Worm (Caenorhabditis elegans) whole organism, L2 larva: Measurements from ENCODE around the gene nlp-1.
A peak's percentile ranks its signal among the peaks of the same experiment; 100 is the strongest.

Experiments used
- C34F6.9 ChIP-seq: fragments of 150-350 bp; optimal IDR thresholded peaks from 2 replicates; lab custom pipeline; 2014; ENCODE audit warnings: missing biosample characterization, missing genetic modification characterization
- F13H6.1 ChIP-seq: sonication (generic microtip); optimal IDR thresholded peaks from 2 replicates; lab custom pipeline; 2016; ENCODE audit warnings: missing genetic modification characterization, missing compliant biosample characterization
- R02D3.7 ChIP-seq: fragments of 150-350 bp; optimal IDR thresholded peaks from 2 replicates; lab custom pipeline; 2014; ENCODE audit warnings: missing biosample characterization, missing genetic modification characterization
- alr-1 ChIP-seq: fragments of 150-350 bp; optimal IDR thresholded peaks from 2 replicates; lab custom pipeline; 2014; ENCODE audit warnings: missing biosample characterization, missing genetic modification characterization
- aly-2 ChIP-seq: fragments of 150-350 bp; optimal IDR thresholded peaks from 2 replicates; lab custom pipeline; 2014; ENCODE audit warnings: missing biosample characterization, missing genetic modification characterization
- ama-1 ChIP-seq: fragments of 150-350 bp; optimal IDR thresholded peaks from 2 replicates; lab custom pipeline; 2018; ENCODE audit warnings: inconsistent platforms
- blmp-1 ChIP-seq: sonication (generic microtip); optimal IDR thresholded peaks from 2 replicates; lab custom pipeline; 2017; ENCODE audit warnings: missing genetic modification characterization, mild to moderate bottlenecking, missing compliant biosample characterization, antibody characterized with exemption, moderate library complexity; ENCODE audit not compliant: insufficient read depth
- ceh-16 ChIP-seq: fragments of 150-350 bp; optimal IDR thresholded peaks from 2 replicates; lab custom pipeline; 2014; ENCODE audit warnings: missing biosample characterization, missing genetic modification characterization
- ceh-82 ChIP-seq: fragments of 150-350 bp; optimal IDR thresholded peaks from 2 replicates; lab custom pipeline; 2014; ENCODE audit warnings: missing biosample characterization, missing genetic modification characterization
- crh-2 ChIP-seq: sonication (generic microtip); optimal IDR thresholded peaks from 2 replicates; lab custom pipeline; 2017; ENCODE audit warnings: missing biosample characterization, missing genetic modification characterization
- dmd-4 ChIP-seq: sonication (generic microtip); optimal IDR thresholded peaks from 2 replicates; lab custom pipeline; 2017; ENCODE audit warnings: missing biosample characterization, missing genetic modification characterization
- egl-27 ChIP-seq: sonication (generic microtip); optimal IDR thresholded peaks from 3 replicates; lab custom pipeline; 2017; ENCODE audit warnings: missing biosample characterization, missing genetic modification reagents, missing genetic modification characterization
- elt-1 ChIP-seq: fragments of 150-350 bp; optimal IDR thresholded peaks from 2 replicates; lab custom pipeline; 2014; ENCODE audit warnings: missing biosample characterization, missing genetic modification characterization
- elt-3 ChIP-seq: sonication (generic microtip); optimal IDR thresholded peaks from 2 replicates; lab custom pipeline; 2017; ENCODE audit warnings: missing biosample characterization, missing genetic modification characterization
- fos-1 ChIP-seq: fragments of 150-350 bp; optimal IDR thresholded peaks from 2 replicates; lab custom pipeline; 2014; ENCODE audit warnings: missing biosample characterization, missing genetic modification characterization
- gmeb-1 ChIP-seq: fragments of 150-350 bp; optimal IDR thresholded peaks from 2 replicates; lab custom pipeline; 2014; ENCODE audit warnings: missing biosample characterization, missing genetic modification characterization
- lin-11 ChIP-seq: fragments of 150-350 bp; sonication (generic microtip); optimal IDR thresholded peaks from 2 replicates; lab custom pipeline; 2014; ENCODE audit warnings: missing biosample characterization, missing genetic modification characterization, inconsistent platforms, mixed read lengths
- lin-13 ChIP-seq: fragments of 150-350 bp; optimal IDR thresholded peaks from 2 replicates; lab custom pipeline; 2014; ENCODE audit warnings: missing biosample characterization, missing genetic modification reagents, missing genetic modification characterization
- lin-39 ChIP-seq: fragments of 150-350 bp; optimal IDR thresholded peaks from 2 replicates; lab custom pipeline; 2014; ENCODE audit warnings: missing biosample characterization, missing genetic modification reagents, missing genetic modification characterization
- lsy-2 ChIP-seq, 2 experiments: fragments of 150-350 bp in 1 of 2; sonication (generic microtip) in 1 of 2; optimal IDR thresholded peaks; 2 replicates each; lab custom pipeline; 2014 to 2017; ENCODE audit warnings: missing biosample characterization in 2 of 2, missing genetic modification characterization in 2 of 2
- mab-5 ChIP-seq: fragments of 150-350 bp; optimal IDR thresholded peaks from 2 replicates; lab custom pipeline; 2014; ENCODE audit warnings: missing biosample characterization, missing genetic modification characterization
- mbf-1 ChIP-seq: sonication (generic microtip); optimal IDR thresholded peaks from 2 replicates; lab custom pipeline; 2017; ENCODE audit warnings: missing biosample characterization, missing genetic modification characterization
- nhr-10 ChIP-seq: sonication (generic microtip); optimal IDR thresholded peaks from 2 replicates; lab custom pipeline; 2017; ENCODE audit warnings: missing biosample characterization, missing genetic modification characterization
- nhr-11 ChIP-seq: fragments of 150-350 bp; optimal IDR thresholded peaks from 2 replicates; lab custom pipeline; 2014; ENCODE audit warnings: missing biosample characterization, missing genetic modification characterization
- nhr-12 ChIP-seq: fragments of 150-350 bp; optimal IDR thresholded peaks from 2 replicates; lab custom pipeline; 2014; ENCODE audit warnings: missing biosample characterization, missing genetic modification characterization
- nhr-21 ChIP-seq: fragments of 150-350 bp; optimal IDR thresholded peaks from 2 replicates; lab custom pipeline; 2014; ENCODE audit warnings: missing biosample characterization, missing genetic modification characterization
- nhr-23 ChIP-seq: fragments of 150-350 bp; optimal IDR thresholded peaks from 2 replicates; lab custom pipeline; 2014; ENCODE audit warnings: missing biosample characterization, missing genetic modification reagents, missing genetic modification characterization
- nhr-77 ChIP-seq: fragments of 150-350 bp; optimal IDR thresholded peaks from 2 replicates; lab custom pipeline; 2014; ENCODE audit warnings: missing biosample characterization, missing genetic modification characterization
- peb-1 ChIP-seq: fragments of 150-350 bp; optimal IDR thresholded peaks from 2 replicates; lab custom pipeline; 2014; ENCODE audit warnings: missing biosample characterization, missing genetic modification characterization
- sem-4 ChIP-seq: fragments of 150-350 bp; optimal IDR thresholded peaks from 2 replicates; lab custom pipeline; 2014; ENCODE audit warnings: missing biosample characterization, missing genetic modification reagents, missing genetic modification characterization
- skn-1 ChIP-seq: sonication (generic microtip); optimal IDR thresholded peaks from 2 replicates; lab custom pipeline; 2017; ENCODE audit warnings: missing biosample characterization, missing genetic modification characterization
- sma-3 ChIP-seq: sonication (generic microtip); optimal IDR thresholded peaks from 2 replicates; lab custom pipeline; 2016; ENCODE audit warnings: missing genetic modification reagents, missing genetic modification characterization, missing compliant biosample characterization
- sma-9 ChIP-seq, 2 experiments: fragments of 150-350 bp in 1 of 2; sonication (generic microtip) in 1 of 2; optimal IDR thresholded peaks; 2 replicates each; lab custom pipeline; 2014 to 2016; ENCODE audit warnings: missing genetic modification characterization in 2 of 2, mild to moderate bottlenecking in 1 of 2, missing biosample characterization in 1 of 2, missing compliant biosample characterization in 1 of 2, missing genetic modification reagents in 1 of 2, moderate library complexity in 1 of 2
- unc-39 ChIP-seq: fragments of 150-350 bp; optimal IDR thresholded peaks from 2 replicates; lab custom pipeline; 2014; ENCODE audit warnings: missing biosample characterization, missing genetic modification characterization
- unc-55 ChIP-seq: fragments of 150-350 bp; sonication (generic microtip); optimal IDR thresholded peaks from 3 replicates; lab custom pipeline; 2014; ENCODE audit warnings: missing biosample characterization, missing genetic modification reagents, missing genetic modification characterization
- unc-62 ChIP-seq: fragments of 150-350 bp; optimal IDR thresholded peaks from 2 replicates; lab custom pipeline; 2014; ENCODE audit warnings: missing biosample characterization, missing genetic modification reagents, missing genetic modification characterization
- ztf-1 ChIP-seq: fragments of 200-800 bp; sonication (Bioruptor generic); conservative IDR thresholded peaks from 2 replicates; pipeline ENCODE4 v1.3.6; 2022; ENCODE audit warnings: missing genetic modification characterization, missing compliant biosample characterization
- ztf-11 ChIP-seq: sonication (generic microtip); optimal IDR thresholded peaks from 2 replicates; lab custom pipeline; 2017; ENCODE audit warnings: missing biosample characterization, missing genetic modification characterization

nlp-1 gene

ce11 chrX:3733321-3733720 is 5.9 kb downstream of the nlp-1 start:
- TF ChIP-seq unc-62 (GFP tag; lab: Kevin White, UChicago) (no peak), F13H6.1 (tag; lab: Kevin White, UChicago) (peak; percentile 18)

- TF ChIP-seq sma-9 (GFP tag; optimal IDR thresholded peaks at IDR 0.05; lab: Kevin White, UChicago): no peak
- TF ChIP-seq sma-9 (tag; optimal IDR thresholded peaks at IDR 0.05; lab: Kevin White, UChicago): no peak
- TF ChIP-seq ztf-1 (GFP tag; lab: Robert Waterston, UW): no peak
- TF ChIP-seq unc-55: no peak
- no peak for TF ChIP-seq ama-1 (lab: Kevin White, UChicago)
- no peak for TF ChIP-seq nhr-23 (tag; lab: Kevin White, UChicago)
- no peak for TF ChIP-seq nhr-77 (tag; lab: Kevin White, UChicago)
- TF ChIP-seq sem-4: no peak
- TF ChIP-seq lsy-2 (tag; optimal IDR thresholded peaks at IDR 0.05; lab: Kevin White, UChicago): no peak
- TF ChIP-seq unc-62 (GFP tag; lab: Kevin White, UChicago): no peak
- TF ChIP-seq dmd-4 (tag; lab: Kevin White, UChicago): no peak
- TF ChIP-seq lin-11 (tag; lab: Kevin White, UChicago): no peak
- TF ChIP-seq nhr-10 (tag; lab: Kevin White, UChicago): no peak
- TF ChIP-seq alr-1 (tag; lab: Kevin White, UChicago): no peak
Measured at ce11 chrX:3733732-3734131, 6.4 kb downstream of the nlp-1 start, which contains the start of gene tag-18. Gene tag-18, minus strand, starts transcription at chrX:3734036.

ce11 chrX:3738617-3739016 is 11.2 kb downstream of the nlp-1 start:
- TF ChIP-seq unc-39 (tag; lab: Kevin White, UChicago) (no peak), mbf-1 (no peak), nhr-23 (tag; lab: Kevin White, UChicago) (no peak), nhr-12 (no peak), lin-39 (tag; lab: Kevin White, UChicago) (no peak), alr-1 (tag; lab: Kevin White, UChicago) (no peak), skn-1 (tag; lab: Kevin White, UChicago) (no peak), elt-1 (tag; lab: Kevin White, UChicago) (no peak), peb-1 (tag; lab: Kevin White, UChicago) (no peak), nhr-10 (tag; lab: Kevin White, UChicago) (no peak)
- TF ChIP-seq, all 48 proteins: peak for 0

- no peak for TF ChIP-seq ztf-11 (tag; lab: Kevin White, UChicago)
- no peak for TF ChIP-seq sma-9 (GFP tag; optimal IDR thresholded peaks at IDR 0.05; lab: Kevin White, UChicago)
- no peak for TF ChIP-seq sma-9 (tag; optimal IDR thresholded peaks at IDR 0.05; lab: Kevin White, UChicago)
- TF ChIP-seq aly-2: no peak
- TF ChIP-seq, all 48 proteins: peak for 0
Measured at ce11 chrX:3742223-3742622, 14.8 kb downstream of the nlp-1 start, which contains the start of gene fkh-2. Gene fkh-2, minus strand, starts transcription at chrX:3742323.

ce11 chrX:3743190-3743589 is 15.8 kb downstream of the nlp-1 start:
- no peak for TF ChIP-seq mab-5 (tag; lab: Kevin White, UChicago)
- TF ChIP-seq R02D3.7 (tag; lab: Kevin White, UChicago): no peak
- no peak for TF ChIP-seq unc-55
- TF ChIP-seq nhr-23 (tag; lab: Kevin White, UChicago): no peak
- no peak for TF ChIP-seq nhr-11 (tag; lab: Kevin White, UChicago)
- no peak for TF ChIP-seq elt-3
- no peak for TF ChIP-seq unc-39 (tag; lab: Kevin White, UChicago)
- TF ChIP-seq skn-1 (tag; lab: Kevin White, UChicago): no peak
- TF ChIP-seq nhr-12: no peak
- TF ChIP-seq lin-13 (GFP tag; lab: Kevin White, UChicago): no peak
- TF ChIP-seq egl-27: no peak
- no peak for TF ChIP-seq nhr-21 (tag; lab: Kevin White, UChicago)
- no peak for TF ChIP-seq gmeb-1 (tag; lab: Kevin White, UChicago)

- TF ChIP-seq F13H6.1 (tag; lab: Kevin White, UChicago) (no peak), unc-55 (no peak), blmp-1 (tag; lab: Kevin White, UChicago) (no peak), mab-5 (tag; lab: Kevin White, UChicago) (no peak), C34F6.9 (tag; lab: Kevin White, UChicago) (no peak), ceh-16 (no peak), sma-3 (GFP tag; lab: Kevin White, UChicago) (no peak), ztf-11 (tag; lab: Kevin White, UChicago) (no peak), ceh-82 (tag; lab: Kevin White, UChicago) (no peak), crh-2 (tag; lab: Kevin White, UChicago) (no peak), fos-1 (tag; lab: Kevin White, UChicago) (no peak), elt-1 (tag; lab: Kevin White, UChicago) (no peak)
Measured at ce11 chrX:3751370-3751769, 24.0 kb downstream of the nlp-1 start.
